Worm (Caenorhabditis elegans) whole organism, midembryonic: ENCODE measurements around the gene C29H12.6.

Source experiments
- T22C8.4 ChIP-seq: fragments of 200-800 bp; sonication (Bioruptor generic); IDR thresholded peaks from 2 replicates; pipeline ENCODE4 v1.3.6; 2022; ENCODE audit warnings: missing genetic modification characterization, missing compliant biosample characterization
- cog-1 ChIP-seq: sonication (generic microtip); optimal IDR thresholded peaks from 2 replicates; lab custom pipeline; 2016; ENCODE audit warnings: missing genetic modification characterization, missing compliant biosample characterization
- flt-1 ChIP-seq: fragments of 200-800 bp; sonication (Bioruptor generic); IDR thresholded peaks from 2 replicates; pipeline ENCODE4 v1.3.6; 2022; ENCODE audit warnings: missing genetic modification characterization, missing compliant biosample characterization
- klf-2 ChIP-seq: fragments of 200-800 bp; sonication (Bioruptor generic); conservative IDR thresholded peaks from 2 replicates; pipeline ENCODE4 v1.3.6; 2022; ENCODE audit warnings: missing genetic modification reagents, missing genetic modification characterization, missing compliant biosample characterization
- med-1 ChIP-seq: sonication (generic microtip); optimal IDR thresholded peaks from 2 replicates; lab custom pipeline; 2017; ENCODE audit warnings: missing genetic modification characterization, mild to moderate bottlenecking, missing compliant biosample characterization, antibody characterized with exemption, missing genetic modification reagents; ENCODE audit not compliant: insufficient read depth
- ref-1 ChIP-seq: fragments of 200-800 bp; sonication (Bioruptor generic); conservative IDR thresholded peaks from 2 replicates; pipeline ENCODE4 v1.3.6; 2022; ENCODE audit warnings: missing genetic modification reagents, missing genetic modification characterization, missing compliant biosample characterization
- tab-1 ChIP-seq: fragments of 200-800 bp; sonication (Bioruptor generic); IDR thresholded peaks from 2 replicates; pipeline ENCODE4 v1.3.6; 2022; ENCODE audit warnings: missing genetic modification characterization, missing compliant biosample characterization
- ztf-23 ChIP-seq: fragments of 200-800 bp; sonication (Bioruptor generic); IDR thresholded peaks from 2 replicates; pipeline ENCODE4 v1.3.6; 2022; ENCODE audit warnings: missing genetic modification reagents, missing genetic modification characterization, missing compliant biosample characterization
- ztf-29 ChIP-seq: fragments of 200-800 bp; sonication (Bioruptor generic); IDR thresholded peaks from 2 replicates; pipeline ENCODE4 v1.3.6; 2022; ENCODE audit warnings: missing genetic modification reagents, missing genetic modification characterization, missing compliant biosample characterization

C29H12.6 gene

DNA sequence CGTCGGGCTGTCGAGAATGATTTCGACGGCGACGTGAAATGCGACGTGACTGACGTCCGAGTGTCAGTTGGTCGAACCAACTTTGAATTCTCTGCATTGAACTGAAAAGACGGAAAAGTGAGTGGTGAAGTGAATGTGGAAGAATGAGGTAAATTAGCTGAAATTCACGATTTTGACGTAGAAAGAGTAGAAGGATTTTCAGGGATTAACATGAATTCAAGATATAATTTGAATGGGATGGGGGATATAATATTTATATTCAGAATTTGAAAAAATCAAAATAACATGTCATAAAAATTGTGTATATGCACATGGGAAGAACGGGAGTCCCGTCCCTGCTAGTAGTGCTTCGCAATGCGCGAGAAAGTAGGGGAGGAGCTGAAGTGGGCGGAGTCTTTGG lies at the start of gene C29H12.6:
Gene C29H12.6 (minus strand): TSS at position 101 of the 400 bp plus-strand sequence.
- TF ChIP-seq tab-1 (GFP tag; lab: Robert Waterston, UW) (0 out of 2 replicates have a peak, but pooled peaks have one; percentile 16), med-1 (GFP tag; lab: Kevin White, UChicago) (no peak)

DNA sequence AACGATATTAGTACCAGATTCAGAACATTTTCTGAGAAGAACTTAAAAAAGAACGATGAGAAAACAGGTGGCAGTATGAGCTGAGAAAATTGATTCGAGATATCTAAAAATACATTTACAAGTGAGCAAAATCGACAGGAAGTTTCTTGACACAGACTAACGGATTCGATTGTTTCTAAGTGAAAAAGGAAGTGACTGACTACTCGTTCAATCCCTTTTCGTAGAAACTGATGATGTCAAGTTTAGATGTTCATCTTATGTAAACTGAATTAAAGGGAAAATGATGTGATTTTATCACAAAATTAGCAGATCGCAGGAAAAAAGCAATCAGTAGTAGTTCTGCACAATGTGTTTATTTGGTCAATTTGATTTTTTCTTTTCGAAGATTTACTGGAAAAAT lies 47.1 kb upstream of the C29H12.6 start:
- TF ChIP-seq cog-1 (no peak), klf-2 (GFP tag; lab: Robert Waterston, UW) (no peak), ztf-29 (GFP tag; lab: Robert Waterston, UW) (no peak), tab-1 (GFP tag; lab: Robert Waterston, UW) (no peak), med-1 (GFP tag; lab: Kevin White, UChicago) (no peak), ref-1 (GFP tag; lab: Robert Waterston, UW) (no peak), flt-1 (GFP tag; lab: Robert Waterston, UW) (no peak), ztf-23 (GFP tag; lab: Robert Waterston, UW) (no peak), T22C8.4 (GFP tag; lab: Robert Waterston, UW) (no peak)

DNA sequence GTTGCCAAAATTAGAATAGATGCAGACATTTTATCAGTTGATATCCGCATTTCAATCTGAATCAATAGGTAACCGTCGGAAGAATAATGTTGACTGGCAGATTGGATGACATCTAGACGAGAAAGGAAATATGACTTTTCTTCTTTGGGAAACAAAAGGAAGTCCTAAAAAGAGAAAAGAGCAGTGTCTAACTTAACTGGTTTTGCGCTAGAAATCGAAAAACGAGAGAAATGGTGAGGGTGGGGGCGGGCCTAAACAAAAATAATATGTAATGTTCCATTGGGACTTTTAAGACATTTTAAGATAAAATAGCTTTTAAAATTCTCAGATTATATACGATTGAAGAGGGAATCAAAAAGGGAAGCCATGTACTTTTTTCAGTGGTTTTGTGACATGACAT lies 42.9 kb upstream of the C29H12.6 start, which contains the start of gene exp-1:
Gene exp-1 (minus strand): TSS at position 101 of the 400 bp plus-strand sequence.
- no peak for TF ChIP-seq tab-1 (GFP tag; lab: Robert Waterston, UW)
- no peak for TF ChIP-seq med-1 (GFP tag; lab: Kevin White, UChicago)
- no peak for TF ChIP-seq klf-2 (GFP tag; lab: Robert Waterston, UW)
- TF ChIP-seq ztf-23 (GFP tag; lab: Robert Waterston, UW), result no peak
- TF ChIP-seq ztf-29 (GFP tag; lab: Robert Waterston, UW), result no peak
- no peak for TF ChIP-seq ref-1 (GFP tag; lab: Robert Waterston, UW)
- no peak for TF ChIP-seq T22C8.4 (GFP tag; lab: Robert Waterston, UW)
- no peak for TF ChIP-seq flt-1 (GFP tag; lab: Robert Waterston, UW)
- no peak for TF ChIP-seq cog-1

DNA sequence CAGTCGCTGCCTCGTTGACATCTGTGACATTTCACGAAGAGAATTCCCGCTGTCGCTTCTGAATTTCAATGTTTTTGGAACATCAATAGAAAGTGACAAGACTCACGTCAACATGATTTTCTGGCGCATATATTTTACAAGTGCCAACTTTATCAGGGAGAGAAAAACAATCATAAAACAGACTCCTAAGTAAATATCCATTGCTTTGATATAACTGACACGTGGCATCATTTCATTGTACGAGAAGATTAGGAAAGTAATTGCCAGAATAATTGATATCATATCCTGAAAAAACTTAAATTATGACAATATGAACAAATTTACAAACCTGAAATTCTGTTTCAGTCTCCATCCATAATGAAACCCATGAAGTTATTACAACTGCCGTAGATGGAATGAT lies 40.0 kb upstream of the C29H12.6 start:
- TF ChIP-seq klf-2 (GFP tag; lab: Robert Waterston, UW) (no peak), T22C8.4 (GFP tag; lab: Robert Waterston, UW) (no peak), ztf-23 (GFP tag; lab: Robert Waterston, UW) (no peak), med-1 (GFP tag; lab: Kevin White, UChicago) (no peak), ztf-29 (GFP tag; lab: Robert Waterston, UW) (no peak), tab-1 (GFP tag; lab: Robert Waterston, UW) (no peak), flt-1 (GFP tag; lab: Robert Waterston, UW) (no peak), ref-1 (GFP tag; lab: Robert Waterston, UW) (no peak), cog-1 (no peak)

DNA sequence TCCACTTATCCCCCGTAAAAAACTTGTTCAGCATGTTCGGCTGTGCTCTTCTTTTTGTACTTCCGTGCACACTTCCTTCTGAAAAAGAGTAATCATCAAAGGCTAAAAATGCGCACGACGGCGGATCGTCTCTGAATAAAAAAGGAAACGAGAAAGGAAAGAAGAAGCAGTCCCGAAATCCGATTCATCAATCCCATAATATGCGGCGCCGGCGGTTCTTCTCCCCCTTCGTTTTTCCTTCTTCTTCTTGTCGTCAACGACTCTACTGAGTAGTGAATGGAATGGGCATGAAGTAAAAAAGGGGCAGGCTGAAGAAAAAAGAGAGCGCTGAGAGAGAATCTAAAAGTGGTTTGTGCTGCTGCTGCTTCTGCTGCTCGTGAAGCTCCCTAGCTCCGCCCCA lies 31.4 kb upstream of the C29H12.6 start:
- TF ChIP-seq med-1 (GFP tag; lab: Kevin White, UChicago), result no peak
- TF ChIP-seq tab-1 (GFP tag; lab: Robert Waterston, UW), result no peak
- TF ChIP-seq ztf-29 (GFP tag; lab: Robert Waterston, UW), result no peak
- no peak for TF ChIP-seq ztf-23 (GFP tag; lab: Robert Waterston, UW)
- no peak for TF ChIP-seq flt-1 (GFP tag; lab: Robert Waterston, UW)
- no peak for TF ChIP-seq klf-2 (GFP tag; lab: Robert Waterston, UW)
- no peak for TF ChIP-seq ref-1 (GFP tag; lab: Robert Waterston, UW)
- TF ChIP-seq cog-1, result no peak
- no peak for TF ChIP-seq T22C8.4 (GFP tag; lab: Robert Waterston, UW)

DNA sequence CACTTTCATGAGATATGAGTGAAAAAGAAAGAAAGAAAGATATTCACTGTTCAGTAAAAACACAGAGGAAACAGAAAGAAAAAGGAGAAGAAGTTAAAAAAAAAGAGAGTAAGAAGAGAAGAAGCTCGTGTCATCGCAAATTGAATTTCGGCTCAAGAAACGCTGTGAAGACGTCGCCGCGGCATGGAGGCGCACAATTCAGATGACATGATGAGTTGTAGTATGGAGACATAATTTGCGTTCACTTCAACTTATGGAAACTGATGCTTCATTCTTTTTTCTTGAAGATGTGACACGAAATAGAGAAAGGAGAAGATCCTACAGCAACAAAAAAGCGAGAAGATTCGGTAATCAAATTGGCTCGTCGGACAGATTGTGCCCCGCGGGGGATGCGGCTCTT lies 30.3 kb upstream of the C29H12.6 start:
- TF ChIP-seq tab-1 (GFP tag; lab: Robert Waterston, UW) (no peak), cog-1 (no peak), med-1 (GFP tag; lab: Kevin White, UChicago) (no peak), klf-2 (GFP tag; lab: Robert Waterston, UW) (no peak), T22C8.4 (GFP tag; lab: Robert Waterston, UW) (no peak), ref-1 (GFP tag; lab: Robert Waterston, UW) (no peak), ztf-23 (GFP tag; lab: Robert Waterston, UW) (no peak), ztf-29 (GFP tag; lab: Robert Waterston, UW) (no peak), flt-1 (GFP tag; lab: Robert Waterston, UW) (no peak)

- no peak for TF ChIP-seq klf-2 (GFP tag; lab: Robert Waterston, UW)
- no peak for TF ChIP-seq ztf-23 (GFP tag; lab: Robert Waterston, UW)
- TF ChIP-seq tab-1 (GFP tag; lab: Robert Waterston, UW), result no peak
- TF ChIP-seq ref-1 (GFP tag; lab: Robert Waterston, UW), result no peak
- no peak for TF ChIP-seq cog-1
Observed at ce11 chrII:6147131-6147530, 29.1 kb upstream of the C29H12.6 start.

DNA sequence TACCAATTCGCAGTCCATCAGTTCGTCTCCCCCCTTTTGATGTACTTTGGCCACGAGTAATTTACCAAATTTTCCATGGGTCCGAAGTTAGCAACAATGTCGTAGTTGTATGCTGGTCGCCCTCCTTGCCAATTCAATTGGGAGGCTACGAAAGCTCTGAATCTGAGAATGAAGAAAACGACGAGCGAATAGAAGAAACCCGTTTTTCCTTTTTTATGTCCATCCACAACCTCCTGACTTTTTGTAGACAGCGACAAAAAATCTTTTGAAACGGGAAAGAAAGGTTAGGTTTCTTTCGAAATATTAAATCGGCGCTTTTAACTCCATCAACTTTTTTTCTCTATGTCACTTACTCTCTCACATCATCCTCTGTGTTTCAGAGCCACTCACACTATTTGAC lies 24.5 kb upstream of the C29H12.6 start:
- TF ChIP-seq cog-1, result no peak
- TF ChIP-seq ztf-29 (GFP tag; lab: Robert Waterston, UW), result no peak
- TF ChIP-seq ztf-23 (GFP tag; lab: Robert Waterston, UW), result no peak
- no peak for TF ChIP-seq tab-1 (GFP tag; lab: Robert Waterston, UW)
- TF ChIP-seq med-1 (GFP tag; lab: Kevin White, UChicago), result no peak
- no peak for TF ChIP-seq T22C8.4 (GFP tag; lab: Robert Waterston, UW)
- no peak for TF ChIP-seq ref-1 (GFP tag; lab: Robert Waterston, UW)
- TF ChIP-seq klf-2 (GFP tag; lab: Robert Waterston, UW), result no peak
- no peak for TF ChIP-seq flt-1 (GFP tag; lab: Robert Waterston, UW)

DNA sequence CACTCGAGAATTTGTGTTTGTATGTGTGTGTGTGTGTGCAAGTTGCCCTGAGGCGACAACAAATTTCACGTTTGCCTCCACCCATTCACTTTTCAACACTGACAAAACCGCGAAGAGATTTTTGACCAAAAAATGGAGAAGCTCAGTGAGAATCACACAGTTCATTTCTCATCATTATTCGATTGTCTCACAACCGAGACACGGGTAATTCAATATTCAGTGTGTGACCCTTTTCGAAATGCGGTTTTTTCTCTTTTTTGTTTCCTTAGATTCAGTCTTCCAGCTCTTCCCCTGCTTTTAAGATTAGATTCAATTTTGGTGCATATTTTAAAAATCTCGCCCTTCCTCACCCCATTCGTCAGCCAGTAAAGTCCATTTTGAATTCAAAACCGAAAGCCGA lies 21.4 kb upstream of the C29H12.6 start:
- TF ChIP-seq med-1 (GFP tag; lab: Kevin White, UChicago) (no peak), tab-1 (GFP tag; lab: Robert Waterston, UW) (no peak), klf-2 (GFP tag; lab: Robert Waterston, UW) (no peak), flt-1 (GFP tag; lab: Robert Waterston, UW) (no peak), ztf-23 (GFP tag; lab: Robert Waterston, UW) (no peak), ref-1 (GFP tag; lab: Robert Waterston, UW) (no peak), cog-1 (no peak), T22C8.4 (GFP tag; lab: Robert Waterston, UW) (no peak), ztf-29 (GFP tag; lab: Robert Waterston, UW) (no peak)
